Fruit fly (Drosophila melanogaster) whole organism, wandering third instar larva: ENCODE measurements around the gene Mps1.

Source experiments
- Jra ChIP-seq: sonication (Bioruptor generic); optimal IDR thresholded peaks from 2 replicates; lab custom pipeline; 2016; ENCODE audit warnings: missing biosample characterization, missing genetic modification characterization
- Mio ChIP-seq: sonication (Bioruptor generic); optimal IDR thresholded peaks from 2 replicates; lab custom pipeline; 2016; ENCODE audit warnings: missing biosample characterization, missing genetic modification characterization
- br ChIP-seq: fragments of 200-800 bp; sonication (Bioruptor generic); optimal IDR thresholded peaks from 2 replicates; lab custom pipeline; 2016; ENCODE audit warnings: missing biosample characterization, missing genetic modification characterization
- brk ChIP-seq: fragments of 200-800 bp; sonication (Bioruptor generic); optimal IDR thresholded peaks from 2 replicates; lab custom pipeline; 2016; ENCODE audit warnings: missing biosample characterization, mild to moderate bottlenecking, missing genetic modification characterization
- sv ChIP-seq: fragments of 200-800 bp; sonication (Bioruptor generic); optimal IDR thresholded peaks from 3 replicates; lab custom pipeline; 2016; ENCODE audit warnings: missing biosample characterization, missing genetic modification characterization

dm6 chr3R:17704538-17704854, 33.4 kb downstream of the Mps1 start:
- TF ChIP-seq Mio (GFP tag; lab: Kevin White, UChicago) (no peak), Jra (GFP tag; lab: Kevin White, UChicago) (no peak), sv (GFP tag; lab: Kevin White, UChicago) (no peak), brk (GFP tag; lab: Kevin White, UChicago) (no peak), br (GFP tag; lab: Kevin White, UChicago) (no peak)
